ENCODE assay signal across 4 worm cellular contexts in genomic region chrIII:1125494-1125893, ce11.
TF ChIP-seq lines count a peak whose summit lies in the region.

No protein-coding gene starts in this region.

TF ChIP-seq in whole organism, L3 larva, 47 proteins besides CTCF, POLR2A, EP300 and RAD21:
- TF ChIP-seq ceh-28 (tag; optimal IDR thresholded peaks at IDR 0.05; lab: Kevin White, UChicago) (peak; percentile 70), nhr-12 (tag; optimal IDR thresholded peaks at IDR 0.05; lab: Kevin White, UChicago) (no peak), egl-5 (tag; optimal IDR thresholded peaks at IDR 0.05; lab: Kevin White, UChicago) (no peak), fkh-2 (tag; optimal IDR thresholded peaks at IDR 0.05; lab: Kevin White, UChicago) (no peak), eor-1 (tag; optimal IDR thresholded peaks at IDR 0.05; lab: Kevin White, UChicago) (no peak), mdl-1 (tag; optimal IDR thresholded peaks at IDR 0.05; lab: Kevin White, UChicago) (no peak), aly-2 (tag; optimal IDR thresholded peaks at IDR 0.05; lab: Kevin White, UChicago) (no peak), nhr-28 (tag; optimal IDR thresholded peaks at IDR 0.05; lab: Kevin White, UChicago) (no peak)

TF ChIP-seq in whole organism, L4 larva, 104 proteins besides CTCF, POLR2A, EP300 and RAD21:
- TF ChIP-seq ceh-28 (tag; optimal IDR thresholded peaks at IDR 0.05; lab: Kevin White, UChicago) (peak; percentile 79), nhr-111 (GFP tag; optimal IDR thresholded peaks at IDR 0.05; lab: Kevin White, UChicago) (no peak)

TF ChIP-seq in whole organism, late embryonic, 69 proteins besides CTCF, POLR2A, EP300 and RAD21:
- TF ChIP-seq ceh-48 (tag; optimal IDR thresholded peaks at IDR 0.05; lab: Kevin White, UChicago) (peak; percentile 9), hlh-30 (tag; optimal IDR thresholded peaks at IDR 0.05; lab: Kevin White, UChicago; ENCODE audit: insufficient read depth) (no peak)
TF ChIP-seq in whole organism, late embryonic: peak in this region for 1.

TF ChIP-seq in whole organism, midembryonic, 9 proteins besides CTCF, POLR2A, EP300 and RAD21:
- TF ChIP-seq ref-1 (GFP tag; conservative IDR thresholded peaks at IDR 0.05; lab: Robert Waterston, UW): no peak
- no peak for TF ChIP-seq klf-2 (GFP tag; conservative IDR thresholded peaks at IDR 0.05; lab: Robert Waterston, UW)
- TF ChIP-seq T22C8.4 (GFP tag; IDR thresholded peaks at IDR 0.05; lab: Robert Waterston, UW): peak; percentile 50; the same call in 1 of the 2 replicates
